Fruit fly (Drosophila melanogaster) whole organism, larva: ENCODE data around the gene Paris.

Experiments used
- noc ChIP-seq: fragments of 200-800 bp; sonication (Bioruptor generic); optimal IDR thresholded peaks from 3 replicates; lab custom pipeline; 2019; ENCODE audit warnings: missing biosample characterization, mild to moderate bottlenecking, missing genetic modification characterization, moderate library complexity

Paris gene

DNA sequence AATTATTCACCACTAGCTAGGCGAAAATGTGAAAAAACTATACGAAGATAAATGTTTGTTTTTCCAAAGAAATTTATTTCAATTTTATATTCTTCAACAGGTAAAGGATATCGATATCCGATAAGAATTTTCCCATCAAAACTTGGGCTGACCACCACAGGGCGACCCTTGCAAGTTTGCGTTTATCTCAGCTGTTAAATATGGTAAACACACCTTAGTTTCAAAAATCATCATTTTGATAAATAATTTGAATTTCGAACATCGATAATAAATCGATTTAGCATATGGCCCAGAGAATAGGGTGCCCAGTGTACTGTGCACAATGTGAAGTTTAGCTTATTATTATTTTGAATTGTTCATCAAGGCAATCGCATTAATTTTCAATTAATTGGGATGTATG lies at the start of gene Paris, which contains the start of gene CG15443:
TSS of gene Paris (plus strand) at position 289 of the 400 bp plus-strand sequence.
TSS of gene CG15443 (minus strand) at position 125 of the 400 bp plus-strand sequence.
- TF ChIP-seq noc (tag; lab: Kevin White, UChicago): no peak

DNA sequence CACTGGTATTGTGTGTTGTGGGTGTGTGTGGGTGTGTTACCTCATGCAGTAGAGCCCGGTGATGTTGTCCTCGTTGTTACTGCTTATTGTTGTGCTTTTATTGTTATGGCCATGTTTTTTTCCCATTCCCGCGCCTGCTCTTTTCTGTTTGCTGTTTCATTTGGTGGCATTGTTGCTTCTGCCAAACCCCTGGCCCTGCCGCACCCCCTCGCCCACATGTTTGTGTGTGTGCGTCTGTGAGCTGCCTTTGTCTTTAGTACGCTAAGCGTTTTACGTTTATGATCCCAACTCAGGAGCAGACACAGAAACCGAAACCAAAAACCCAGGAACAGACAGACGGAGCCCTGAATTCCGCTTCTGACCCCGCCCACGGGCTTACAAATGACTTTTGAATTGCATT lies 49.4 kb upstream of the Paris start:
- TF ChIP-seq noc (tag; lab: Kevin White, UChicago): no peak

DNA sequence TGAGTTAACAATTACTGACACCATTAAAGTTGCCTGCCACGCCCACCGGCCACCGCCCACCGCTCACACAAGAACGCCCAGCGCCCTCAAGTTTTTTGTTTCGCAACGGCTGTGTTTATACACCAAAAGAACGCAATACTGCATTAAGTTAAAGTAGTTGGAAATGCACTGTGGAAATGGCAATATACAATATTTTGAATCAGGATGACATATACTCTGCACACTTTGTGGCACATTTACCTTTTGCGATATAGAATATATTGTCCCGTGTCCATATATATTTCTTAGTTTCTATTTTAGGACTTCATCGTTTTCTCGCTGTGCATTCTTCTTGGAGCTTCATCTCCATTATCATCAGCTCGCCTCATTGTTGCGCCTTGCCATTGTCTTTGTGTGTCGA lies 47.3 kb upstream of the Paris start:
- no peak for TF ChIP-seq noc (tag; lab: Kevin White, UChicago)

DNA sequence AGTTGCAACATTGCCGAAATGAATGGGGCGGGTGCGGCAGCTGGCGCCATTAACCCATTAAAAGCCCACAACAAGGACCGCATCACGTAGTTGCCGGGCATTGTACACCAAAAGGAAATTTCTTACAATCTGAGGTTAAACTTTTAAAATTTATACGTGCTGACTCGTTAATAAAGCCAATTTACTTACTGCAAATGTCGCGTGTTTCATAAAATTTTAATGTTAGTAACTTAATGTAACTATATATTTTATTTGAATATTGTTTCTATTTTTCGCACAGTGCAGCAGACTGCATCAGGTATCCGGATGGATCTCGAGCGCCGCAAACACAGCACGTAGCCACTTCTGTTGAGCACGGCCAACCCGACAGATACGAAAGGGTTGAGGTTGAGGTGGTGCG lies 46.5 kb upstream of the Paris start:
- no peak for TF ChIP-seq noc (tag; lab: Kevin White, UChicago)

DNA sequence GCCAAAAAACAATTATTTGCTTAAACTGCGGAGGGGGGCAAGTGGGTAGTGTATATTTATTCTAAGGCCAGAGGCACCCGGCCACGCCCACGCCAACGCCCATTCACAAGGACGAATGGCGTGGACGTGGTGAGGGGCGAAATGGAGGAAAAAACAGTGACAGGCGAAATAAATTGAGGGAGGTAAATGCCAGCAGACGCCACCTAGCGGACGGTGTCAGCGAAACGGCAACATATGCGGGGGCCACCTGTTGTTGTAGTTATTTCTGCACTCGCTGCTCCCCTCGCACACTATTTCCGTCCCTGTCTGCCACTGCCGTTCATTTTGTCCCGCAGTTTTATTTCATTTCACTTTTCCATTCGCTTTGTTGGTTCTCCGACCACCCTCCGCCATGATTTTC lies 45.4 kb upstream of the Paris start:
- TF ChIP-seq noc (tag; lab: Kevin White, UChicago): no peak

DNA sequence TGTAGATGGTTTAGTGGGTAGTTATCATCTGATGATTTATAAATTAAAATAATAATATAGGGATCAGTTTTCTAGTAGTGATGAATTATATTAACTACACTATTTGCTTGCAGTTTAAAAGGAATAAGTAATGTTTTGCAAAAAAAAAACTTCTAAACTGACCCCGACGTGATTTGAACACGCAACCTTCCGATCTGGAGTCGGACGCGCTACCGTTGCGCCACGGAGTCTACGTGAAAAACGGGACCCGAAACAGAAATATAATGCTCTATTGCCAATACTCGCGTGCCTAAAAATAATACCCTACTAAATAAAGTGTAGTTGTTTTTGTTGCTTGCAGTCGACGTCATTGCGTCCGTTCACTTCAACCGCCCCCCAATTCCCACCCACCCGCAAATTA lies 44.6 kb upstream of the Paris start:
- no peak for TF ChIP-seq noc (tag; lab: Kevin White, UChicago)

DNA sequence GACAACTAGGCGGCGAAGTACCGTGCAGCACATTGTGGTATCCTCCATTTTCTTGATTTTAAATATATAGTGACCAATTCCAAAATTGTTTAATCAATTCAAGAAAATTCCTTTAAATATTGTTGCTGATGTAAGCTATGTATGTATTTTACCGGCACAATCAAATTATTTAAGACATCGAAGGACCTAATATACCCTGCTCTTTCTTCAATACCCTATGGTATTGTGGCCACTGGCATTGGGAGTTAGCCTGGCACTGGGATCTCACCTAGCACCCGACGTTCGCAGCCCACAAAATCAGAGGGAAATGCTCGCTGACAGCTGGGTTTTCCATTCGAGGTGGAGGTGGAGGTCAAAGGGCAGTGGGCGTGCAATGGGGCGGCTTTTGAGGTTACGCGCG lies 41.3 kb upstream of the Paris start:
- no peak for TF ChIP-seq noc (tag; lab: Kevin White, UChicago)

DNA sequence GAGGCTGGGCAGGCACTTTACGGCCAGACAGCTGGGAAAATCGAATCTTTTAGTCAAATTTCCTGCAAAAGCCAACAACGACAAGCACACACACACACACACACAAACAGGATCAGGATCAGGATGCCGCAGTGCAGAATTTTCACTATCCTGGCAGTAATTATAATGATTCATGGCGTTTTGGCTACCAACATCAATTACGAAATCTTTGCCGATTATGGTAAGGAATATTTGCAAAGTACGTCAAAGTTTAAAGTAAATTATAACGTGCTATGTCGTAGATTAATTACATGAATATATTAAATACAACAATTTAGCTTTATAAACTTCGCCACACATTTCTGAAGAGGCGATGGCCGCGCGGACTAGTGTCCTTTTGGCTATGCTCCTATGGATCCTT lies 29.8 kb upstream of the Paris start, which contains the start of the genes CG34177 and CG34178:
TSS of gene CG34177 (plus strand) at position 301 of the 400 bp plus-strand sequence.
TSS of gene CG34178 (plus strand) at position 301 of the 400 bp plus-strand sequence.
- TF ChIP-seq noc (tag; lab: Kevin White, UChicago): no peak

DNA sequence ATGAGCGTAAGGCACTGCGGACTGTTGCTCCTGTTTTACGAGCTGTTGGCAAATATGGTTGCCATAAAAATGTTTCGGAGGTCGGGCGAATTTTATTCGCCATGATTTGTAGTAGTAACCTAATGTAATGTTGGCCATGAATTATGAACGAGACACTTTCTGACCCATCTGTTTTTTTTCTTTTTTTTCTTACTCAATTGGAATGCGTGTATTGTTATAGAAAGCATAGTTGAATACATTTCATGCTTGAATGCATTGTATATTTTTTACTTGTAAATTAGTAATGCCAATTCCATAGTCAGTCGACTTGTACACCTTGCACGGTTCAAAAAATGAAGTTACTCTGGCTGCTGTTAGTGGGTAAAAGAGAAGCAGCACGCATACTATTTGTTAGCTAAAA lies 25.9 kb upstream of the Paris start, which contains the start of gene CG43056:
TSS of gene CG43056 (plus strand) at position 301 of the 400 bp plus-strand sequence.
- TF ChIP-seq noc (tag; lab: Kevin White, UChicago): no peak

DNA sequence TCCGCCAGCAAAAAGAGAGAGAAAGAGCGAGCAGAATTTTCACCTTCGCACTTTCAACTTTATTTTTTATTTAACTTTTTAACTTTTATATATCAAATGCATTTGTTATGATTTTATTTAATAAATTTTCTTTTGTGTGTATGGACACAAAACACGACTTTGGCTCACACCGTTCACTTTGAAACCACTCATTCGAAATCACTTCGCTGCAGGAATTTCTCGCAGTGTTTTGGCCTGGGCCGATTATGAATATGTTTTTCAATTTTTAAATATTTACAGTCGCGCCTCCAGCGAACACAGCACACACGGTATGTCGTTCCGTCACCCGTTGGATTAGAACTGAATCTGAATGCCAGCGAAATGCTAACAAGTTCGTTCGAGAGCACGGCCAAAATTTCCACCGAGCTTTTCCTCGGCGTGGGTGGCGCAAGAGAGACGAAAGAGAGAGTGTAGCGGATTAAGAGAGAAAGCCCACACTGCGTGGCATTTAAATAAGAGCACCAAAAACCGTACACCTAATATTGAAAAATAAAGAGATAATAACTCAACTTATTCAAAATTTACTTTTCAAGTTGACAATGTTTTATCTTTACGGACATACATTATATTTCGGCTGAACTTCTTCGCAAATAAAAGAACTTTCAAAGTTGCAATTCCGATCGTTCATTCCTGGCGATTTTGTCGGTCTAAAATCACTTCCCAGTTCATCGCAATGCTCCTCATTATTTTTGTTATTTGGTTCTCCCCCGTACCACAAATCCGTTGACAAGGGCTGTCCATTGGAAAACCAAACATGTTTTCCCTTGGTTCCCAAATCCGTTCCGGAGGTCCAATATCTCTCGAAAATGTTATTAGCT lies 22.3 kb upstream of the Paris start, which contains the start of gene CG15431:
TSS of gene CG15431 (minus strand) at position 402 of the 857 bp plus-strand sequence.
- TF ChIP-seq noc (tag; lab: Kevin White, UChicago): no peak

DNA sequence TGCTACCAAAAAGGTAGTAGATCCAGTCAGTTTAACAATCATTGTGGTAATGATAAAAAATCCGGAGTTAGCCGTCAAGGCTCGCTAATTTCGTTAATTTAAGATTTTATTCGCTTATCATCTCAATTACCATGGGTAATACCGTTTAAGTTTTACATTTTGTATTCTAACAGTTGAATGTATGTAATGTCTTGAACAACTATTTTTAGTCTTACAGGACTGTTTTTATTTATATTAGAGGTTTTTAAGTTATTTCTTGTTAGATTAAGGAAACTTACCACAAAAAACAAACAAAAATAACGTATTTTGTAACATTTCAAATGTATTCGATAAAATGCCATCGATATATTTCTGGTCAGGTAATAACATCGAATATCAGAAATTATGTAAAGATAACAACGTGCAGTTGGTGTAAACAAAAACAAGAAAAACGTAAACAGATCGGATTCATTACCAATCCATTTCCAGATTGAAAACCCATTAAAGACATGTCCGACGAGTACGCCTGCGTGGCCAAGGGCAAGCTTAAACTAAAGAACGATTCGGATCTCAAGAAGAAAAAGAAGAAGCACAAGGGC lies 21.3 kb upstream of the Paris start, which contains the start of the genes Sfp24F and CG15432:
TSS of gene Sfp24F (minus strand) at position 51 of the 578 bp plus-strand sequence.
TSS of gene CG15432 (plus strand) at position 311 of the 578 bp plus-strand sequence.
- no peak for TF ChIP-seq noc (tag; lab: Kevin White, UChicago)

DNA sequence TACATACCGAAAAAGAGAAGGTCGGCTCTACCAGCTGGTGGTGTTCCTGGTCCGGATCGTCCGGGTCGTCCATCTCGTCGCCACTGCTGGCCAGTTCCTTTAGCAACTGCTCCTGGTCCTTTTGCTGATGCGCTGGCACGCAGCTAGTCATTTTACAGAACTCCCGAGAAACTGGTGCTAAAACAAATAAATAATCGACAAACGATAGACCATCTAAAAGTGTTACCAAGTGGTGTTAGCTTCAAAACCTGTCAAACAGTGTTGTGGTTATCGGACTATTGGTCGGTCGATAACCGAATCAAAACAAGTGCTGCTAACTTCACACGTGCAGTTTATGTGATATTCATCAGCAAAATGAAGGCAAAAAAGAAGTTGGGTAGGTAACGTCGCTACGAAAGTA lies 19.0 kb upstream of the Paris start, which contains the start of the genes morgue and Elp3:
TSS of gene morgue (minus strand) at position 224 of the 400 bp plus-strand sequence.
TSS of gene Elp3 (plus strand) at position 276 of the 400 bp plus-strand sequence.
- no peak for TF ChIP-seq noc (tag; lab: Kevin White, UChicago)

DNA sequence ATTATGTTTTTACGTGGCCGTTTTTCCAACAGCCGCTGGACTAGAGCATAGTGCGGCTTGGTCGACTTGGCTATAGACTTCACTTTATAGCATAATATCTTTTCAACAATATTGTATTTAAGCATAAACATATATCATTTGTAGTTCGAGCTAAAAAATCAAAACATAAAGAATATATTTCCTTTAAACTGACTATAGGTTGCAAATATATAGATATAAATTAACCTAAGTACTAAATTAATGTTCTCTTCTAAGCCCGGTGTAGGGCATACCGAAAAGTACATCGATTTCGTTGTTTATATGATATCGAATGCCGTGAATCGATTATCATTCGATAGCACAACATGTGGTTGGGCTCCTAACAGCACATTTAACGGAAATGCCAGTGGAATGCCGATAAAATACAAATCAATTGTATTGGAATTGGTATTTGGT lies 14.8 kb upstream of the Paris start, which contains the start of gene MFS18:
TSS of gene MFS18 (minus strand) at position 54 of the 435 bp plus-strand sequence.
- TF ChIP-seq noc (tag; lab: Kevin White, UChicago): peak; percentile 91

DNA sequence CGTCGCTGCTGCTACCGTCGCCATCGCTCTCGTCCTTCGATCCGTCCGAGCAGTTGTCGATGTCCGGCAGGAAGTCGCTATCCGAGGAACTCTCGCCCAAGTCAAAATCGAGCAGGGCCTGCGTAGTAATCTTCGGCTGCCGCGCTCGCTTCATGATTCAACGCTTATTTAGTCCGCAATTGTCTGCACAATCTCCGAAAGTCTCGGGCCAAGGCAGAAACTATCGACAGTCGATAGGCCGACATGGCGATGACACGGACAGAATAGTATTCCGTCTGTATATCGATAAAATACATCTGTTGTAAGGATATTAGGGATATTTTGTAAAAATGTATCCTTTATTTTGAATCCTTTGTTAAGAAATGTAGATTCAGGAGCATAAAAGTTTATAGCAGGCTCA lies 10.6 kb upstream of the Paris start, which contains the start of gene CG15439:
TSS of gene CG15439 (minus strand) at position 241 of the 400 bp plus-strand sequence.
- no peak for TF ChIP-seq noc (tag; lab: Kevin White, UChicago)

DNA sequence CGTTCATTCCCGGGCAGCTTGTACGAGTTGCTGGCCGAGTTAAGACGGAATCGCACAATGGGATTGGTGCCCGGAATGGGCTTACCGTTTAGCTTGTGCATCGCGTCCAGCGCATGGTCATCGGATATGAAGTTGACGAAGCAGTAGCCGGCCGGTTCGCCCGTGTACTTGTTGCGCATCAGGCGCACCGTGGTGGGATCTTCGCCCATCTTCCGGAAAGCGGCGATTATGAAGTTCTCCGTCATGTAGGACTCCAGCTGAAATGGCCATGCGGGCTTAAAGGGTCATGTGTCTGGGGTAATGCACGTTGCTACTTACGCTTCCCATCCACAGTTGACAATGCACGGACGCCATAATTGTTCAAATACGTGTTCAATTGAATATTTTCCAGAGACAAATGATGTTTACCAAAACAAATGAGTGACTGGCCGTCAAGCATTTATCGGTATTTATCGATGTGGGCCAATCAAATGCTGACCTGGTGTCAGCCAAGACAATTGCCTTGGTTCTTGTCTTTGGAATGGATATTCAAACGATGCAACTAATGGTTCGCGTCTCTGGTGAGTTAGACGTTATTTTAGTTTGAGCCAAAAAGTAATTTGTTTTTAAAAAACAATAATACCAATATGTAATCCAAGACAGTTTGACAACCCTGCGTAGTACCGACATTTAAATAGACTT lies 9.3 kb upstream of the Paris start, which contains the start of the genes Secp43 and ND-B8:
TSS of gene Secp43 (minus strand) at position 445 of the 681 bp plus-strand sequence.
TSS of gene ND-B8 (plus strand) at position 618 of the 681 bp plus-strand sequence.
- TF ChIP-seq noc (tag; lab: Kevin White, UChicago): no peak
